Worm (Caenorhabditis elegans) whole organism, late embryonic: ENCODE data around the gene srg-46.

Experiments used
- C08G9.2 ChIP-seq: sonication (generic microtip); optimal IDR thresholded peaks from 2 replicates; lab custom pipeline; 2016; ENCODE audit warnings: mild to moderate bottlenecking, missing genetic modification characterization, moderate library complexity, missing compliant biosample characterization
- C38D4.7 ChIP-seq: fragments of 200-800 bp; sonication (Bioruptor generic); optimal IDR thresholded peaks from 2 replicates; lab custom pipeline; 2018; ENCODE audit warnings: mild to moderate bottlenecking, missing genetic modification characterization, moderate library complexity, missing compliant biosample characterization
- K02D7.2 ChIP-seq: sonication (generic microtip); optimal IDR thresholded peaks from 2 replicates; lab custom pipeline; 2017; ENCODE audit warnings: mild to moderate bottlenecking, missing genetic modification characterization, missing compliant biosample characterization
- Y22D7AL.16 ChIP-seq: sonication (generic microtip); optimal IDR thresholded peaks from 2 replicates; lab custom pipeline; 2016; ENCODE audit warnings: missing genetic modification characterization, missing compliant biosample characterization
- ahr-1 ChIP-seq: sonication (generic microtip); optimal IDR thresholded peaks from 2 replicates; lab custom pipeline; 2016; ENCODE audit warnings: missing genetic modification characterization, missing compliant biosample characterization
- ceh-14 ChIP-seq: sonication (generic microtip); optimal IDR thresholded peaks from 2 replicates; lab custom pipeline; 2016; ENCODE audit warnings: missing genotype, missing genetic modification characterization, missing compliant biosample characterization
- ceh-18 ChIP-seq: sonication (generic microtip); optimal IDR thresholded peaks from 2 replicates; lab custom pipeline; 2016; ENCODE audit warnings: missing genetic modification characterization, missing compliant biosample characterization
- ceh-2 ChIP-seq: sonication (generic microtip); optimal IDR thresholded peaks from 2 replicates; lab custom pipeline; 2016; ENCODE audit warnings: missing genotype, missing genetic modification characterization, missing compliant biosample characterization
- ceh-22 ChIP-seq: sonication (generic microtip); optimal IDR thresholded peaks from 2 replicates; lab custom pipeline; 2017; ENCODE audit warnings: missing biosample characterization, missing genetic modification characterization
- ceh-30 ChIP-seq: fragments of 150-350 bp; optimal IDR thresholded peaks from 2 replicates; lab custom pipeline; 2014; ENCODE audit warnings: missing biosample characterization, missing genetic modification characterization
- ceh-31 ChIP-seq: sonication (generic microtip); optimal IDR thresholded peaks from 2 replicates; lab custom pipeline; 2016; ENCODE audit warnings: missing genetic modification characterization, missing compliant biosample characterization
- ceh-34 ChIP-seq: sonication (generic microtip); optimal IDR thresholded peaks from 2 replicates; lab custom pipeline; 2016; ENCODE audit warnings: mild to moderate bottlenecking, missing genetic modification characterization, missing compliant biosample characterization
- ceh-48 ChIP-seq: sonication (generic microtip); optimal IDR thresholded peaks from 2 replicates; lab custom pipeline; 2016; ENCODE audit warnings: missing genetic modification characterization, inconsistent platforms, missing compliant biosample characterization
- dve-1 ChIP-seq: sonication (generic microtip); optimal IDR thresholded peaks from 2 replicates; lab custom pipeline; 2017; ENCODE audit warnings: antibody characterized with exemption, mild to moderate bottlenecking, missing genetic modification characterization, missing compliant biosample characterization
- ets-4 ChIP-seq: sonication (generic microtip); optimal IDR thresholded peaks from 2 replicates; lab custom pipeline; 2016; ENCODE audit warnings: missing genetic modification characterization, missing compliant biosample characterization
- gmeb-2 ChIP-seq: sonication (generic microtip); optimal IDR thresholded peaks from 2 replicates; lab custom pipeline; 2016; ENCODE audit warnings: missing genetic modification characterization, inconsistent platforms, missing compliant biosample characterization
- hlh-15 ChIP-seq: sonication (generic microtip); optimal IDR thresholded peaks from 2 replicates; lab custom pipeline; 2016; ENCODE audit warnings: missing genetic modification characterization, missing compliant biosample characterization
- hlh-8 ChIP-seq: sonication (generic microtip); optimal IDR thresholded peaks from 2 replicates; lab custom pipeline; 2016; ENCODE audit warnings: missing genotype, missing genetic modification characterization, missing compliant biosample characterization
- nfya-1 ChIP-seq: sonication (generic microtip); optimal IDR thresholded peaks from 2 replicates; lab custom pipeline; 2017; ENCODE audit warnings: missing genetic modification characterization, mild to moderate bottlenecking, missing compliant biosample characterization, antibody characterized with exemption, moderate library complexity
- npax-4 ChIP-seq: sonication (generic microtip); optimal IDR thresholded peaks from 2 replicates; lab custom pipeline; 2016; ENCODE audit warnings: missing genetic modification characterization, missing compliant biosample characterization
- pat-9 ChIP-seq: fragments of 200-800 bp; sonication (Bioruptor generic); optimal IDR thresholded peaks from 2 replicates; lab custom pipeline; 2018; ENCODE audit warnings: mild to moderate bottlenecking, missing genetic modification characterization, moderate library complexity, missing compliant biosample characterization
- pax-1 ChIP-seq: fragments of 150-350 bp; optimal IDR thresholded peaks from 2 replicates; lab custom pipeline; 2014; ENCODE audit warnings: missing biosample characterization, missing genetic modification characterization
- pha-2 ChIP-seq: sonication (generic microtip); optimal IDR thresholded peaks from 2 replicates; lab custom pipeline; 2017; ENCODE audit warnings: mild to moderate bottlenecking, missing genetic modification characterization, missing compliant biosample characterization
- pha-4 ChIP-seq: fragments of 150-350 bp; optimal IDR thresholded peaks from 2 replicates; lab custom pipeline; 2018; ENCODE audit warnings: missing biosample characterization, missing genetic modification reagents, missing genetic modification characterization
- pqm-1 ChIP-seq: sonication (generic microtip); optimal IDR thresholded peaks from 2 replicates; lab custom pipeline; 2016; ENCODE audit warnings: missing genetic modification characterization, missing compliant biosample characterization
- pros-1 ChIP-seq: fragments of 150-350 bp; optimal IDR thresholded peaks from 2 replicates; lab custom pipeline; 2014; ENCODE audit warnings: missing biosample characterization, missing genetic modification reagents, missing genetic modification characterization
- ref-2 ChIP-seq: sonication (generic microtip); optimal IDR thresholded peaks from 2 replicates; lab custom pipeline; 2016; ENCODE audit warnings: missing genetic modification characterization, missing compliant biosample characterization
- rnt-1 ChIP-seq: sonication (generic microtip); optimal IDR thresholded peaks from 2 replicates; lab custom pipeline; 2016; ENCODE audit warnings: missing genetic modification characterization, missing compliant biosample characterization
- sdc-2 ChIP-seq: sonication (generic microtip); optimal IDR thresholded peaks from 2 replicates; lab custom pipeline; 2016; ENCODE audit warnings: missing genotype, missing genetic modification characterization, missing compliant biosample characterization
- sox-2 ChIP-seq: fragments of 200-800 bp; sonication (Bioruptor generic); IDR thresholded peaks from 2 replicates; pipeline ENCODE4 v1.3.6; 2022; ENCODE audit warnings: missing genetic modification reagents, missing genetic modification characterization, missing compliant biosample characterization
- sox-4 ChIP-seq: sonication (generic microtip); optimal IDR thresholded peaks from 2 replicates; lab custom pipeline; 2017; ENCODE audit warnings: mild to moderate bottlenecking, missing genetic modification characterization, inconsistent platforms, missing compliant biosample characterization
- tbx-7 ChIP-seq: sonication (generic microtip); optimal IDR thresholded peaks from 2 replicates; lab custom pipeline; 2016; ENCODE audit warnings: missing genotype, missing genetic modification characterization, missing compliant biosample characterization
- ttx-3 ChIP-seq: sonication (generic microtip); optimal IDR thresholded peaks from 2 replicates; lab custom pipeline; 2016; ENCODE audit warnings: missing genetic modification reagents, missing genetic modification characterization, missing compliant biosample characterization
- unc-42 ChIP-seq: sonication (generic microtip); optimal IDR thresholded peaks from 2 replicates; lab custom pipeline; 2016; ENCODE audit warnings: missing genotype, missing genetic modification characterization, missing compliant biosample characterization
- zip-5 ChIP-seq: sonication (generic microtip); optimal IDR thresholded peaks from 2 replicates; lab custom pipeline; 2016; ENCODE audit warnings: missing genetic modification characterization, missing compliant biosample characterization
- ztf-16 ChIP-seq: sonication (generic microtip); optimal IDR thresholded peaks from 2 replicates; lab custom pipeline; 2017; ENCODE audit warnings: missing genetic modification characterization, missing compliant biosample characterization

The srg-46 gene

DNA sequence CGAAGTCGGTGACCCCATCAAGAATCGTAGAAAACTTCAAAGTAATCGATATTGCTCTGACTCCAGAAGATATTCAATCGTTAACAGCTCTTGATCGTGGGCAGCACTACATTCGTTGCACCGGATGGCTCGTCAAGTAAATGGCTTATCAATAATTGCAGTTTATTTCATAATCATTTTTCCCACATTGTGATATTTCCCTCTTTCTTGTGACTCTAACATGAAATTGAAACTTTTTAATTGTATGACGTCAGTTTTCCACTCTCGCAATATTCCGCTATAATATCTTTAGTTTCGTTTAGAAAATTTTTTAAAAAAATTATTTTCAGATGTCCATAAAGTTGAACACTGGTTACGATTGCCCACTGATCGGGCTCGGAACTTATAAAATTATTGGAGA, 44.4 kb downstream of the srg-46 start, which contains the start of gene F53F1.3:
Gene F53F1.3 (plus strand): TSS at position 330 of the 400 bp plus-strand sequence.
- TF ChIP-seq ceh-31 (no peak), C38D4.7 (GFP tag; lab: Kevin White, UChicago) (no peak), pha-2 (tag; lab: Kevin White, UChicago) (no peak), pros-1 (tag; lab: Kevin White, UChicago) (no peak), rnt-1 (tag; lab: Kevin White, UChicago) (no peak), Y22D7AL.16 (tag; lab: Kevin White, UChicago) (no peak), ets-4 (tag; lab: Kevin White, UChicago) (no peak), pax-1 (no peak), ceh-48 (tag; lab: Kevin White, UChicago) (no peak), dve-1 (tag; lab: Kevin White, UChicago) (no peak)

DNA sequence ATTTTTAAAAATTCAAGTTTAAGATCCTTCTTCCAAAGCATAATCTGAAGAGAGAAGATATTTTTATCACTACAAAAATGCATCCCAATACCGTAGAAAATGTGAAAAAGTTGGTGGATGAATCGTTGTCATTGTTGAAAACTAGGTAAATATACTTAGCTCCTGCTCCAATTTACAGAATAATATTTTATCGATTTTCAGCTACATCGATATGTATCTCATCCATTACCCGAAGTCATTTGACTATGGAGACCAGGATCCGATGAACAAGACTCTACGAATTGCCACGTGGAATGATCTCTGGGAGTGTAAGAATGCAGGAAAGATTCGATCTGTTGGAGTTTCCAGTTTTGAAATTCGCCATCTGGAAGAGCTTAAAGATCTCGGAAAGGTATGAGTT, 44.9 kb downstream of the srg-46 start:
- TF ChIP-seq ttx-3 (tag; lab: Kevin White, UChicago) (no peak), ztf-16 (no peak)

DNA sequence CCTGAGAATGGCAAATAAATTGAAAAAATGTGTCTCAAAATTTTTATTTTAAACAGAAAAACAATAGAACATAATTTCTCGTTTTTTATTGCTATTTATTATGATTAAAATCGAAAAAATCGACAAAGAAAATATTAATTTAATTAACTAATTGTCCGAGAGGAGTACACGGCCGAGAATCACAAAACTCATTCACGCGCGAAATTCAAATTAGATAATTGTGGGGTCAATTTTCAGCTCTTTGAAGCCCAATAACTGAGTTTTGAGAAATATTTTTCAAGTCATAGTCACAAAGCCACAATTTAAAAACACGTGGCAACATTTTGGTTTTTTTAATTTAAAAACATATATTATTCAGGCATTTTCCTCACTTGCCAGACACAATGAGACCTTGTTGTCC, 45.6 kb downstream of the srg-46 start:
- TF ChIP-seq ceh-2 (tag; lab: Kevin White, UChicago) = peak; percentile 52
- no peak for TF ChIP-seq gmeb-2
- no peak for TF ChIP-seq sox-4 (tag; lab: Kevin White, UChicago)
- no peak for TF ChIP-seq sdc-2 (tag; lab: Kevin White, UChicago)
- TF ChIP-seq C08G9.2 (tag; lab: Kevin White, UChicago) = peak; percentile 57
- TF ChIP-seq C38D4.7 (GFP tag; lab: Kevin White, UChicago) = no peak
- peak; percentile 37 for TF ChIP-seq tbx-7 (tag; lab: Kevin White, UChicago)
- no peak for TF ChIP-seq ahr-1 (tag; lab: Kevin White, UChicago)
- TF ChIP-seq ref-2 (tag; lab: Kevin White, UChicago) = peak; percentile 26
- TF ChIP-seq ceh-14 (tag; lab: Kevin White, UChicago) = peak; percentile 66
- TF ChIP-seq hlh-8 (tag; lab: Kevin White, UChicago) = no peak
- TF ChIP-seq unc-42 (tag; lab: Kevin White, UChicago) = peak; percentile 12
- TF ChIP-seq npax-4 (tag; lab: Kevin White, UChicago) = no peak
- TF ChIP-seq zip-5 (tag; lab: Kevin White, UChicago) = peak; percentile 11
- no peak for TF ChIP-seq pat-9
- TF ChIP-seq ceh-31 = peak; percentile 61

DNA sequence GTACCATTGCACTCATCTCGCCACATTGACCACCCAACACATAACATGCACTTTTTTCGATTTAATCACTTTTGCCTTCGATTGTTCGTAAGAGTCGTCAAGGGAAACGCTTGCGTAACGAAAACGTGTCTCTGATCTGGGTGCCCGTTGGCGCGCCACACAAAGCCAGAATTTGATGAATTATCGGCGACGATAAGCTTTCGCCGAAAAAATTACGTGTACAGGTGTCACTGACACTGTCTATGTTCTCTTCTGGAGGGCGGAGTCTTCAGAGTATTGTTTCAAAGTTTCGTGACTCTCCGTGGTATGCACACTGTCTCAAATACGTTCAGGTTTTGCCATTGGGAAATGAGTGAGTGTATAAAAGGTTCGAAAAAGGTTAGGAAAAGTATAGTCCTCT, 47.2 kb downstream of the srg-46 start, which contains the start of gene F53F1.4:
Gene F53F1.4 (plus strand): TSS at position 390 of the 400 bp plus-strand sequence.
- TF ChIP-seq pqm-1 (tag; lab: Kevin White, UChicago) = no peak
- no peak for TF ChIP-seq pha-2 (tag; lab: Kevin White, UChicago)
- TF ChIP-seq ceh-30 (tag; lab: Kevin White, UChicago) = no peak
- TF ChIP-seq pha-4 (tag; lab: Kevin White, UChicago) = no peak
- no peak for TF ChIP-seq C08G9.2 (tag; lab: Kevin White, UChicago)
- no peak for TF ChIP-seq sox-2 (GFP tag; lab: Robert Waterston, UW)
- no peak for TF ChIP-seq ceh-22 (tag; lab: Kevin White, UChicago)
- no peak for TF ChIP-seq nfya-1 (tag; lab: Kevin White, UChicago)
- no peak for TF ChIP-seq K02D7.2 (tag; lab: Kevin White, UChicago)
- no peak for TF ChIP-seq hlh-15 (tag; lab: Kevin White, UChicago)
- TF ChIP-seq rnt-1 (tag; lab: Kevin White, UChicago) = no peak
- no peak for TF ChIP-seq ceh-18 (tag; lab: Kevin White, UChicago)
- TF ChIP-seq ceh-34 = no peak
